Worm (Caenorhabditis elegans): ENCODE results near the gene F55G1.15.

The F55G1.15 gene

ce11 chrIV:7460225-7460624, 41.0 kb downstream of the F55G1.15 start, which contains the start of gene F13B6.2:
Gene F13B6.2, minus strand, starts transcription at chrIV:7460325.
- TF ChIP-seq daf-16 (GFP tag; optimal IDR thresholded peaks at IDR 0.05) = no peak
- TF ChIP-seq daf-16 (tag; optimal IDR thresholded peaks at IDR 0.05) = no peak
- no peak for TF ChIP-seq R02D3.7 (tag; optimal IDR thresholded peaks at IDR 0.05)
- no peak for TF ChIP-seq daf-8 (GFP tag; IDR thresholded peaks at IDR 0.05)
- no peak for TF ChIP-seq dmd-8 (GFP tag; IDR thresholded peaks at IDR 0.05)
- TF ChIP-seq ZK337.2 (GFP tag; IDR thresholded peaks at IDR 0.05) = no peak
- no peak for TF ChIP-seq fkh-10 (GFP tag; optimal IDR thresholded peaks at IDR 0.05)
- TF ChIP-seq egl-43 (GFP tag; IDR thresholded peaks at IDR 0.05) = no peak
- no peak for TF ChIP-seq nhr-10 (tag; optimal IDR thresholded peaks at IDR 0.05)
- TF ChIP-seq F10B5.3 (tag; optimal IDR thresholded peaks at IDR 0.05) = no peak
- no peak for TF ChIP-seq ctbp-1 (GFP tag; IDR thresholded peaks at IDR 0.05)
- no peak for TF ChIP-seq snpc-4 (tag; optimal IDR thresholded peaks at IDR 0.05)

ce11 chrIV:7456225-7456624, 45.0 kb downstream of the F55G1.15 start, which contains the start of gene F13B6.1:
Gene F13B6.1, plus strand, starts transcription at chrIV:7456525.
- TF ChIP-seq nhr-41 (GFP tag; IDR thresholded peaks at IDR 0.05) (no peak), F49E8.2 (tag; optimal IDR thresholded peaks at IDR 0.05; ENCODE audit: borderline replicate concordance) (no peak), Y105C5A.15 (GFP tag; IDR thresholded peaks at IDR 0.05) (no peak), daf-8 (GFP tag; IDR thresholded peaks at IDR 0.05) (no peak), lin-13 (GFP tag; optimal IDR thresholded peaks at IDR 0.05) (no peak), ztf-11 (tag; optimal IDR thresholded peaks at IDR 0.05) (no peak), madf-5 (GFP tag; IDR thresholded peaks at IDR 0.05) (no peak), Y5F2A.4 (GFP tag; optimal IDR thresholded peaks at IDR 0.05) (no peak), aha-1 (tag) (no peak)

ce11 chrIV:7454890-7455289, 46.3 kb downstream of the F55G1.15 start:
- TF ChIP-seq nhr-41 (GFP tag; IDR thresholded peaks at IDR 0.05) = no peak
- TF ChIP-seq nhr-111 (GFP tag; optimal IDR thresholded peaks at IDR 0.05) = no peak
- peak in 1 of 2 experiments; percentile 92 for TF ChIP-seq unc-62 (GFP tag; optimal IDR thresholded peaks at IDR 0.05 in 1 of 2)
- TF ChIP-seq unc-62 (tag; optimal IDR thresholded peaks at IDR 0.05) = no peak
- TF ChIP-seq mdt-29 (GFP tag; IDR thresholded peaks at IDR 0.05) = no peak

ce11 chrIV:7453661-7454159, 47.5 kb downstream of the F55G1.15 start:
- no peak for TF ChIP-seq ztf-11 (tag; optimal IDR thresholded peaks at IDR 0.05)
- peak; percentile 3 for TF ChIP-seq ces-1 (GFP tag; optimal IDR thresholded peaks at IDR 0.05)
- TF ChIP-seq unc-62 (GFP tag; optimal IDR thresholded peaks at IDR 0.05 in 1 of 2) = peak in 1 of 2 experiments; percentile 93
- no peak for TF ChIP-seq unc-62 (tag; optimal IDR thresholded peaks at IDR 0.05)
- 0 out of 2 replicates have a peak, but pooled peaks have one; percentile 12 for TF ChIP-seq ctbp-1 (GFP tag; IDR thresholded peaks at IDR 0.05)

ce11 chrIV:7451345-7451744, 49.9 kb downstream of the F55G1.15 start, which contains the start of gene tes-1:
Gene tes-1, minus strand, starts transcription at chrIV:7451445.
- TF ChIP-seq php-3 (GFP tag; IDR thresholded peaks at IDR 0.05) = 0 out of 2 replicates have a peak, but pooled peaks have one; percentile 26
- no peak for TF ChIP-seq ceh-20 (GFP tag; IDR thresholded peaks at IDR 0.05)
- no peak for TF ChIP-seq nhr-28 (tag; optimal IDR thresholded peaks at IDR 0.05)
